Worm (Caenorhabditis elegans) whole organism, L2 larva: ENCODE data around the gene F44E7.5.
"Not testable (repeated sequence)": the region's sequence is repeated elsewhere in the genome, so short reads cannot be mapped to it uniquely, and the experiment has no call there.

Source experiments
- F13H6.1 ChIP-seq: sonication (generic microtip); optimal IDR thresholded peaks from 2 replicates; lab custom pipeline; 2016; ENCODE audit warnings: missing genetic modification characterization, missing compliant biosample characterization
- blmp-1 ChIP-seq: sonication (generic microtip); optimal IDR thresholded peaks from 2 replicates; lab custom pipeline; 2017; ENCODE audit warnings: missing genetic modification characterization, mild to moderate bottlenecking, missing compliant biosample characterization, antibody characterized with exemption, moderate library complexity; ENCODE audit not compliant: insufficient read depth
- elt-1 ChIP-seq: fragments of 150-350 bp; optimal IDR thresholded peaks from 2 replicates; lab custom pipeline; 2014; ENCODE audit warnings: missing biosample characterization, missing genetic modification characterization
- lin-39 ChIP-seq: fragments of 150-350 bp; optimal IDR thresholded peaks from 2 replicates; lab custom pipeline; 2014; ENCODE audit warnings: missing biosample characterization, missing genetic modification reagents, missing genetic modification characterization
- lsy-2 ChIP-seq, 2 experiments: fragments of 150-350 bp in 1 of 2; sonication (generic microtip) in 1 of 2; optimal IDR thresholded peaks; 2 replicates each; lab custom pipeline; 2014 to 2017; ENCODE audit warnings: missing biosample characterization in 2 of 2, missing genetic modification characterization in 2 of 2
- mab-5 ChIP-seq: fragments of 150-350 bp; optimal IDR thresholded peaks from 2 replicates; lab custom pipeline; 2014; ENCODE audit warnings: missing biosample characterization, missing genetic modification characterization
- nhr-12 ChIP-seq: fragments of 150-350 bp; optimal IDR thresholded peaks from 2 replicates; lab custom pipeline; 2014; ENCODE audit warnings: missing biosample characterization, missing genetic modification characterization
- sma-9 ChIP-seq, 2 experiments: fragments of 150-350 bp in 1 of 2; sonication (generic microtip) in 1 of 2; optimal IDR thresholded peaks; 2 replicates each; lab custom pipeline; 2014 to 2016; ENCODE audit warnings: missing genetic modification characterization in 2 of 2, mild to moderate bottlenecking in 1 of 2, missing biosample characterization in 1 of 2, missing compliant biosample characterization in 1 of 2, missing genetic modification reagents in 1 of 2, moderate library complexity in 1 of 2
- snpc-4 ChIP-seq: fragments of 150-350 bp; optimal IDR thresholded peaks from 2 replicates; lab custom pipeline; 2014; ENCODE audit warnings: missing biosample characterization, missing genetic modification characterization
- unc-62 ChIP-seq: fragments of 150-350 bp; optimal IDR thresholded peaks from 2 replicates; lab custom pipeline; 2014; ENCODE audit warnings: missing biosample characterization, missing genetic modification reagents, missing genetic modification characterization
- ztf-11 ChIP-seq: sonication (generic microtip); optimal IDR thresholded peaks from 2 replicates; lab custom pipeline; 2017; ENCODE audit warnings: missing biosample characterization, missing genetic modification characterization

DNA sequence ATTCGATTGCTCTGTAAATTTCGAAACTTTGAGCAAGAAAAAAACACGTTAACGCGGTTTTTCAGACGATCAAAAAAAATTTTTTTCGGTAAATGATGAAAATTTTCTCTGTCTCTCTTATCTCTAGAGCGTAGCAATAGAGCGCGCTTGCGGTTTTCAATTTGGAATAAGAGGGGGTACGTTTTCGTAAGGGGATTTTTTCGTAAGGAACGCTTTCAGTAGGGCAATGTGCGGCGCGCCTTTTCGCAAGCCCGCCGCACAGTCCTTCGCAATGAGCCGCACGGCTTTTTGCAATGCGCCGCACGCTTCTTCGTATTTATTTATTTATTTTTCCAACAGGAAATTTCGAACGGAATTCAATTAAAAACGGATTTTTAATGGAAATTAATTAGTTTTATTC, 3.8 kb downstream of the F44E7.5 start, which contains the start of gene F44E7.4:
- TF ChIP-seq sma-9 (GFP tag; optimal IDR thresholded peaks at IDR 0.05; lab: Kevin White, UChicago) (peak; percentile 11), F13H6.1 (tag; lab: Kevin White, UChicago) (peak; percentile 53), lsy-2 (tag; optimal IDR thresholded peaks at IDR 0.05; lab: Kevin White, UChicago) (peak in 1 of 2 experiments; percentile 59)
- TF ChIP-seq sma-9 (tag; optimal IDR thresholded peaks at IDR 0.05; lab: Kevin White, UChicago); snpc-4; elt-1 (tag; lab: Kevin White, UChicago); ztf-11 (tag; lab: Kevin White, UChicago); lin-39; unc-62; nhr-12; mab-5 (tag; lab: Kevin White, UChicago); blmp-1 (tag; lab: Kevin White, UChicago): not testable (repeated sequence)
